Worm (Caenorhabditis elegans) whole organism, young adult: ENCODE measurements around the gene Y66D12A.11.

Source experiments
- C17E4.6 ChIP-seq: fragments of 200-800 bp; sonication (Bioruptor generic); IDR thresholded peaks from 2 replicates; pipeline ENCODE4 v1.3.6; 2022; ENCODE audit warnings: missing genetic modification reagents, missing genetic modification characterization, missing compliant biosample characterization
- F39B2.1 ChIP-seq: fragments of 200-800 bp; sonication (Bioruptor generic); IDR thresholded peaks from 2 replicates; pipeline ENCODE4 v1.3.6; 2022; ENCODE audit warnings: missing genetic modification reagents, missing genetic modification characterization, missing compliant biosample characterization
- K11D2.4 ChIP-seq: fragments of 200-800 bp; sonication (Bioruptor generic); IDR thresholded peaks from 2 replicates; pipeline ENCODE4 v1.3.6; 2022; ENCODE audit warnings: missing genetic modification reagents, missing genetic modification characterization, missing compliant biosample characterization
- ama-1 ChIP-seq, 3 experiments: fragments of 150-350 bp in 1 of 3; sonication (generic microtip) in 2 of 3; optimal IDR thresholded peaks; 2 replicates each; lab custom pipeline; 2014 to 2018; ENCODE audit warnings: missing biosample characterization in 2 of 3, missing genetic modification characterization in 2 of 3, missing genetic modification reagents in 2 of 3
- atf-7 ChIP-seq: sonication (generic microtip); optimal IDR thresholded peaks from 2 replicates; lab custom pipeline; 2017; ENCODE audit warnings: mild to moderate bottlenecking, missing genetic modification characterization, missing compliant biosample characterization
- egl-44 ChIP-seq: fragments of 200-800 bp; sonication (Bioruptor generic); IDR thresholded peaks from 2 replicates; pipeline ENCODE4 v1.3.6; 2022; ENCODE audit warnings: missing genetic modification reagents, missing genetic modification characterization, missing compliant biosample characterization
- lag-1 ChIP-seq: fragments of 200-800 bp; sonication (Bioruptor generic); IDR thresholded peaks from 2 replicates; pipeline ENCODE4 v1.3.6; 2022; ENCODE audit warnings: missing genetic modification reagents, missing genetic modification characterization, missing compliant biosample characterization
- madf-3 ChIP-seq: fragments of 200-800 bp; sonication (Bioruptor generic); IDR thresholded peaks from 2 replicates; pipeline ENCODE4 v1.3.6; 2022; ENCODE audit warnings: missing genetic modification reagents, missing genetic modification characterization, missing compliant biosample characterization
- nfya-1 ChIP-seq: sonication (generic microtip); optimal IDR thresholded peaks from 2 replicates; lab custom pipeline; 2017; ENCODE audit warnings: antibody characterized with exemption, missing compliant biosample characterization, missing genetic modification characterization, borderline replicate concordance; ENCODE audit not compliant: insufficient read depth
- nfya-2 ChIP-seq: fragments of 200-800 bp; sonication (Bioruptor generic); IDR thresholded peaks from 2 replicates; pipeline ENCODE4 v1.3.6; 2022; ENCODE audit warnings: missing genetic modification reagents, missing genetic modification characterization, missing compliant biosample characterization
- rcor-1 ChIP-seq: fragments of 200-800 bp; sonication (Bioruptor generic); IDR thresholded peaks from 2 replicates; pipeline ENCODE4 v1.3.6; 2022; ENCODE audit warnings: missing genetic modification reagents, missing genetic modification characterization, missing compliant biosample characterization
- xnd-1 ChIP-seq: sonication (generic microtip); optimal IDR thresholded peaks from 2 replicates; lab custom pipeline; 2016; ENCODE audit warnings: missing genotype, missing genetic modification reagents, missing genetic modification characterization, missing compliant biosample characterization
- ztf-18 ChIP-seq: sonication (generic microtip); optimal IDR thresholded peaks from 2 replicates; lab custom pipeline; 2016; ENCODE audit warnings: missing genotype, mild to moderate bottlenecking, missing genetic modification characterization, missing compliant biosample characterization

DNA sequence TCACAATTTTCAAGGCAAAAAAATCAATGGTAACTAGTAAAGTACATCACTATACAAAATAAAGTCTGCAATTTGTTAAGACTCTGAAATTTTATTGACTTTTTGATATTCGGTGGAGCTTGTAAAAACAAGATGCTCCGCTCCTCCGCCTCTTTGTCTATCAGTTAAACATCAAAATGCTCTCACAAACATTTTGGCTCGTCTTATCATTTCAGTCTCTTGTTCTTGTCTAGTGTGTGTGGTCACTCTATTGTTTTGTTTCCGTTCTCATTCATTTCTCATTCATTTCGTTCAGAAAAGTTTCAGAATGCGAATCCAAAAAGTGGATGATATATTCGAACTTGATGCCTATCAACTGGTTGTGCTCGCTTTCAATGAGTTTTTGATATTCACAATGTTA is 15.2 kb upstream of the Y66D12A.11 start, which contains the start of gene Y66D12A.13:
- no peak for TF ChIP-seq atf-7 (tag; lab: Kevin White, UChicago)
- no peak for TF ChIP-seq lag-1 (GFP tag; lab: Robert Waterston, UW)
- no peak for TF ChIP-seq C17E4.6 (GFP tag; lab: Robert Waterston, UW)
- TF ChIP-seq madf-3 (GFP tag; lab: Robert Waterston, UW), result no peak
- TF ChIP-seq ztf-18, result no peak
- no peak for TF ChIP-seq ama-1 (optimal IDR thresholded peaks at IDR 0.05; lab: Kevin White, UChicago)
- no peak for TF ChIP-seq ama-1 (GFP tag; optimal IDR thresholded peaks at IDR 0.05; lab: Kevin White, UChicago)
- TF ChIP-seq egl-44 (GFP tag; lab: Robert Waterston, UW), result no peak
- TF ChIP-seq K11D2.4 (GFP tag; lab: Robert Waterston, UW), result no peak
- TF ChIP-seq xnd-1 (tag; lab: Kevin White, UChicago), result no peak
- no peak for TF ChIP-seq nfya-1
- no peak for TF ChIP-seq nfya-2
- TF ChIP-seq F39B2.1 (GFP tag; lab: Robert Waterston, UW), result no peak
- TF ChIP-seq rcor-1 (GFP tag; lab: Robert Waterston, UW), result no peak
